Worm (Caenorhabditis elegans) whole organism, midembryonic: Measurements from ENCODE around the gene T07G12.5.

Experiments
- T22C8.4 ChIP-seq: fragments of 200-800 bp; sonication (Bioruptor generic); IDR thresholded peaks from 2 replicates; pipeline ENCODE4 v1.3.6; 2022; ENCODE audit warnings: missing genetic modification characterization, missing compliant biosample characterization
- cog-1 ChIP-seq: sonication (generic microtip); optimal IDR thresholded peaks from 2 replicates; lab custom pipeline; 2016; ENCODE audit warnings: missing genetic modification characterization, missing compliant biosample characterization
- flt-1 ChIP-seq: fragments of 200-800 bp; sonication (Bioruptor generic); IDR thresholded peaks from 2 replicates; pipeline ENCODE4 v1.3.6; 2022; ENCODE audit warnings: missing genetic modification characterization, missing compliant biosample characterization
- klf-2 ChIP-seq: fragments of 200-800 bp; sonication (Bioruptor generic); conservative IDR thresholded peaks from 2 replicates; pipeline ENCODE4 v1.3.6; 2022; ENCODE audit warnings: missing genetic modification reagents, missing genetic modification characterization, missing compliant biosample characterization
- med-1 ChIP-seq: sonication (generic microtip); optimal IDR thresholded peaks from 2 replicates; lab custom pipeline; 2017; ENCODE audit warnings: missing genetic modification characterization, mild to moderate bottlenecking, missing compliant biosample characterization, antibody characterized with exemption, missing genetic modification reagents; ENCODE audit not compliant: insufficient read depth
- ref-1 ChIP-seq: fragments of 200-800 bp; sonication (Bioruptor generic); conservative IDR thresholded peaks from 2 replicates; pipeline ENCODE4 v1.3.6; 2022; ENCODE audit warnings: missing genetic modification reagents, missing genetic modification characterization, missing compliant biosample characterization
- tab-1 ChIP-seq: fragments of 200-800 bp; sonication (Bioruptor generic); IDR thresholded peaks from 2 replicates; pipeline ENCODE4 v1.3.6; 2022; ENCODE audit warnings: missing genetic modification characterization, missing compliant biosample characterization
- ztf-23 ChIP-seq: fragments of 200-800 bp; sonication (Bioruptor generic); IDR thresholded peaks from 2 replicates; pipeline ENCODE4 v1.3.6; 2022; ENCODE audit warnings: missing genetic modification reagents, missing genetic modification characterization, missing compliant biosample characterization
- ztf-29 ChIP-seq: fragments of 200-800 bp; sonication (Bioruptor generic); IDR thresholded peaks from 2 replicates; pipeline ENCODE4 v1.3.6; 2022; ENCODE audit warnings: missing genetic modification reagents, missing genetic modification characterization, missing compliant biosample characterization

- TF ChIP-seq flt-1 (GFP tag; lab: Robert Waterston, UW) (no peak), ztf-29 (GFP tag; lab: Robert Waterston, UW) (no peak), ztf-23 (GFP tag; lab: Robert Waterston, UW) (no peak), cog-1 (no peak), T22C8.4 (GFP tag; lab: Robert Waterston, UW) (no peak), klf-2 (GFP tag; lab: Robert Waterston, UW) (no peak), tab-1 (GFP tag; lab: Robert Waterston, UW) (no peak), med-1 (GFP tag; lab: Kevin White, UChicago) (no peak), ref-1 (GFP tag; lab: Robert Waterston, UW) (no peak)
These were observed 16.7 kb upstream of the T07G12.5 start, which contains the start of gene him-8 for ce11 chrIV:10561605-10562004.
